Fruit fly (Drosophila melanogaster) whole organism, pupa: Measurements from ENCODE around the gene Octbeta1R.

Experiments used
- CG10348 ChIP-seq: fragments of 200-800 bp; sonication (Bioruptor generic); IDR thresholded peaks from 2 replicates; pipeline ENCODE4 v1.3.6; 2022; ENCODE audit warnings: missing biosample characterization, missing genetic modification characterization
- CG12605 ChIP-seq: fragments of 200-800 bp; sonication (Bioruptor generic); IDR thresholded peaks from 2 replicates; pipeline ENCODE4 v1.3.6; 2022; ENCODE audit warnings: missing biosample characterization, missing genetic modification characterization
- CG13204 ChIP-seq: fragments of 200-800 bp; sonication (Bioruptor generic); optimal IDR thresholded peaks from 2 replicates; lab custom pipeline; 2018; ENCODE audit warnings: missing biosample characterization, mild to moderate bottlenecking, missing genetic modification characterization, moderate library complexity
- CG14655 ChIP-seq: fragments of 200-800 bp; sonication (Bioruptor generic); optimal IDR thresholded peaks from 3 replicates; lab custom pipeline; 2017; ENCODE audit warnings: mild to moderate bottlenecking, missing biosample characterization, missing genetic modification reagents, missing genetic modification characterization
- CG15710 ChIP-seq: fragments of 200-800 bp; sonication (Bioruptor generic); optimal IDR thresholded peaks from 2 replicates; lab custom pipeline; 2018; ENCODE audit warnings: missing biosample characterization, mild to moderate bottlenecking, missing genetic modification characterization, moderate library complexity
- CG17806 ChIP-seq: fragments of 200-800 bp; sonication (Bioruptor generic); optimal IDR thresholded peaks from 2 replicates; lab custom pipeline; 2018; ENCODE audit warnings: missing biosample characterization, mild to moderate bottlenecking, missing genetic modification characterization, moderate library complexity
- CG32121 ChIP-seq: fragments of 200-800 bp; sonication (Bioruptor generic); IDR thresholded peaks from 2 replicates; pipeline ENCODE4 v1.3.6; 2022; ENCODE audit warnings: missing biosample characterization, missing genetic modification characterization
- CG34367 ChIP-seq: fragments of 200-800 bp; sonication (Bioruptor generic); optimal IDR thresholded peaks from 2 replicates; lab custom pipeline; 2018; ENCODE audit warnings: missing biosample characterization, mild to moderate bottlenecking, missing genetic modification characterization
- CG4496 ChIP-seq: fragments of 200-800 bp; sonication (Bioruptor generic); IDR thresholded peaks from 3 replicates; pipeline ENCODE4 v1.3.6; 2022; ENCODE audit warnings: missing biosample characterization, missing genetic modification characterization
- CG8159 ChIP-seq: fragments of 200-800 bp; sonication (Bioruptor generic); optimal IDR thresholded peaks from 3 replicates; lab custom pipeline; 2018; ENCODE audit warnings: missing biosample characterization, mild to moderate bottlenecking, missing genetic modification characterization, moderate library complexity
- CG8301 ChIP-seq: fragments of 200-800 bp; sonication (Bioruptor generic); optimal IDR thresholded peaks from 2 replicates; lab custom pipeline; 2018; ENCODE audit warnings: missing biosample characterization, mild to moderate bottlenecking, missing genetic modification characterization
- CG9948 ChIP-seq: fragments of 200-800 bp; sonication (Bioruptor generic); optimal IDR thresholded peaks from 2 replicates; lab custom pipeline; 2018; ENCODE audit warnings: missing biosample characterization, mild to moderate bottlenecking, missing genetic modification characterization, moderate library complexity
- D1 ChIP-seq: fragments of 200-800 bp; sonication (Bioruptor generic); optimal IDR thresholded peaks from 2 replicates; lab custom pipeline; 2018; ENCODE audit warnings: missing biosample characterization, mild to moderate bottlenecking, missing genetic modification characterization, moderate library complexity
- EcR ChIP-seq: fragments of 200-800 bp; sonication (Bioruptor generic); optimal IDR thresholded peaks from 3 replicates; lab custom pipeline; 2019; ENCODE audit warnings: missing biosample characterization, missing genetic modification characterization, mild to moderate bottlenecking, moderate library complexity, missing genetic modification reagents
- Ets98B ChIP-seq: fragments of 200-800 bp; sonication (Bioruptor generic); IDR thresholded peaks from 2 replicates; pipeline ENCODE4 v1.3.6; 2022; ENCODE audit warnings: missing biosample characterization, missing genetic modification characterization
- Pif1A ChIP-seq: fragments of 200-800 bp; sonication (Bioruptor generic); optimal IDR thresholded peaks from 3 replicates; lab custom pipeline; 2016; ENCODE audit warnings: missing biosample characterization, missing genetic modification characterization
- Pif1B ChIP-seq: fragments of 200-800 bp; sonication (Bioruptor generic); optimal IDR thresholded peaks from 3 replicates; lab custom pipeline; 2016; ENCODE audit warnings: missing biosample characterization, missing genetic modification characterization
- Snoo ChIP-seq: fragments of 200-800 bp; sonication (Bioruptor generic); optimal IDR thresholded peaks from 3 replicates; lab custom pipeline; 2017; ENCODE audit warnings: missing biosample characterization, mild to moderate bottlenecking, missing genetic modification characterization, inconsistent platforms
- fd96Ca ChIP-seq: fragments of 200-800 bp; sonication (Bioruptor generic); IDR thresholded peaks from 3 replicates; pipeline ENCODE4 v1.3.6; 2022; ENCODE audit warnings: missing biosample characterization, missing genetic modification characterization
- gl ChIP-seq: fragments of 200-800 bp; sonication (Bioruptor generic); optimal IDR thresholded peaks from 2 replicates; lab custom pipeline; 2018; ENCODE audit warnings: missing biosample characterization, mild to moderate bottlenecking, missing genetic modification characterization
- rn ChIP-seq: fragments of 200-800 bp; sonication (Bioruptor generic); IDR thresholded peaks from 2 replicates; pipeline ENCODE4 v1.3.6; 2022; ENCODE audit warnings: missing biosample characterization, missing genetic modification characterization

Octbeta1R gene

DNA sequence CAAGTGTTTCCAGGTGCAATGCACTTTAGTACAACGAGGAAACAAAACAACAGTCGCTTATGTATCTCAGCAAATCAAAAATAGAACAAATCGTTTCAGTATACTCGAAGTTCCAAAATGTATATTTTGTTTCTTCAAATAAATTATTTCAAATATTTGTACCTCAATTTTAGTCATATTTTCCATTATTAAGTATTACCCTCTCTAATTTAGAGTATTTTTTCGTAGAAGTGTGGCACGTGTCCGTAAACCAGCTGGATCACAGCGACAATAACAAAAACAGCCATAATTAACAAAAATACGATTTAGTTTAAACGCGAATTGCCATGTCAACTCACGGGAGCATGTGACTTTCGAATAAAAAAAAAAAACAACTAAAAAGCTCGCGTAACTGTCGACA is 21.7 kb downstream of the Octbeta1R start:
- TF ChIP-seq CG8301 (tag; lab: Kevin White, UChicago) = no peak
- TF ChIP-seq CG12605 (GFP tag; lab: Robert Waterston, UW) = no peak
- no peak for TF ChIP-seq CG14655
- TF ChIP-seq D1 (tag; lab: Kevin White, UChicago) = no peak
- no peak for TF ChIP-seq CG34367 (tag; lab: Kevin White, UChicago)
- no peak for TF ChIP-seq CG8159

DNA sequence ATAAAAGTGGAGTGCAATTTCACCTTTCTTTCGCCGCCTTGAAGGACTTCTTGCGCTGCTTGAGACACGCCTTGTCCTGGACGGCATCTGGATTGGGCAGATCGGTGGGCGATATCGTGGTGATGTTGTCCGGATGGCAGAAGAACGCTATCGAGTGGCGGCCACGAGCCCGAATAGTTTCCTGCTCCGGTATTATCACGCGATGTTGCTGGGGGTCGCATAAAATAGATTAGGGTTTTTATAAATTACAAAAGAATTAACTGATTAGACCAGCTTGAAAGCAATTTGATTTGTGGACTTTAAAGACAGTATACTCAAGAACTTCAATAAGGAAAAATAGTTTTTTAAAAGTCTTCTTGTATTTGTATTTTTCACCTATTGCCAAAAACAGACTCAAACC is 23.5 kb downstream of the Octbeta1R start:
- TF ChIP-seq CG15710 (tag; lab: Kevin White, UChicago) = no peak
- no peak for TF ChIP-seq CG8301 (tag; lab: Kevin White, UChicago)
- no peak for TF ChIP-seq CG14655
- TF ChIP-seq CG10348 (GFP tag; lab: Robert Waterston, UW) = no peak
- TF ChIP-seq gl (tag; lab: Kevin White, UChicago) = no peak
- no peak for TF ChIP-seq CG13204
- no peak for TF ChIP-seq Ets98B (GFP tag; lab: Robert Waterston, UW)
- no peak for TF ChIP-seq fd96Ca (GFP tag; lab: Robert Waterston, UW)
- no peak for TF ChIP-seq rn (GFP tag; lab: Robert Waterston, UW)
- no peak for TF ChIP-seq CG9948 (tag; lab: Kevin White, UChicago)
- no peak for TF ChIP-seq EcR
- TF ChIP-seq CG4496 (GFP tag; lab: Robert Waterston, UW) = no peak
- no peak for TF ChIP-seq D1 (tag; lab: Kevin White, UChicago)
- TF ChIP-seq CG12605 (GFP tag; lab: Robert Waterston, UW) = no peak
- TF ChIP-seq CG34367 (tag; lab: Kevin White, UChicago) = no peak
- no peak for TF ChIP-seq CG17806 (tag; lab: Kevin White, UChicago)
- no peak for TF ChIP-seq Pif1B (GFP tag; lab: Kevin White, UChicago)
- TF ChIP-seq CG32121 = no peak
- TF ChIP-seq Snoo (tag; lab: Kevin White, UChicago) = no peak
- no peak for TF ChIP-seq CG8159
- TF ChIP-seq, all 21 proteins: peak for 0

DNA sequence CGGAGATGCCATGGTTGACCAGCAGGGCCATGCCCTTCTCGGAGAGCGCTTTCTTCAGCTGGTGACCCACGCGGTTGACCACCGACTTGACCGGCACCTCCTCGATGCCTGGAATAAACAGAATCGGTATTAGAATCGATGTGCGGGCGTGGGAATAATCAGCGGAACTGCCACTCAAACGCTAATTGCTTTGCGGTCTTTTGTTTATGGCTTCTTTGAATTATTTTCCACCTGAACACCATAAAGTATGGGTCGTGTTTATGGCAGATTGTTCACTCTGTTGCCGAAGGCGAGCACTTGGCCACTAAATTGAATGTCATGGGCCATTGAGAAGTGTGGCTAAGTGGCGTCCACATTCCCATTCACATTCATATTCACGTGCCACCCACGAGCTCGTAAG is 25.0 kb downstream of the Octbeta1R start:
- TF ChIP-seq Snoo (tag; lab: Kevin White, UChicago) (no peak), fd96Ca (GFP tag; lab: Robert Waterston, UW) (no peak), EcR (no peak), CG32121 (no peak), gl (tag; lab: Kevin White, UChicago) (no peak)
- TF ChIP-seq, all 21 proteins: peak for 0

DNA sequence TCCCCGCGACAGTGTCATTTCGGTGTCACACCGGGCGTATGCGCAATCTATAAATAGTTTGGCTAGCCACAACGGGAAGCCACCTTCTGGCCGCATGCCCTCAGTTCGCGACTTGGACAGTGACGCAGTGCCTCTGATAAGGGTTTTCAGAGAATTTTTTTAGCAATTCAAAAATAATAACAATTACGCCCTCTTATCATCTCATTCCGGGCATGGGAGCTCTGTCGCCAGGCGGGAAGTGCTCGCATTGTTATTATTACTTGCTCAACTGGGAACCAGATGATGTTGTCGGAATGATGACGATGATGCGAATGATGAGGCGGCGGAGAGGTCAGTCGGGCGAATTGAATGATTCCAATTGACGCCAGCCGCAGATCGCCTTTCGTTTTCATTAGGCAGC is 25.8 kb downstream of the Octbeta1R start:
- TF ChIP-seq CG12605 (GFP tag; lab: Robert Waterston, UW) (no peak), CG34367 (tag; lab: Kevin White, UChicago) (no peak), fd96Ca (GFP tag; lab: Robert Waterston, UW) (no peak), EcR (no peak), rn (GFP tag; lab: Robert Waterston, UW) (no peak), Pif1A (GFP tag; lab: Kevin White, UChicago) (no peak), CG8159 (no peak), D1 (tag; lab: Kevin White, UChicago) (no peak), CG15710 (tag; lab: Kevin White, UChicago) (no peak), CG9948 (tag; lab: Kevin White, UChicago) (no peak), CG17806 (tag; lab: Kevin White, UChicago) (no peak), CG32121 (no peak), CG4496 (GFP tag; lab: Robert Waterston, UW) (no peak), Pif1B (GFP tag; lab: Kevin White, UChicago) (no peak)
- TF ChIP-seq, all 21 proteins: peak for 0

DNA sequence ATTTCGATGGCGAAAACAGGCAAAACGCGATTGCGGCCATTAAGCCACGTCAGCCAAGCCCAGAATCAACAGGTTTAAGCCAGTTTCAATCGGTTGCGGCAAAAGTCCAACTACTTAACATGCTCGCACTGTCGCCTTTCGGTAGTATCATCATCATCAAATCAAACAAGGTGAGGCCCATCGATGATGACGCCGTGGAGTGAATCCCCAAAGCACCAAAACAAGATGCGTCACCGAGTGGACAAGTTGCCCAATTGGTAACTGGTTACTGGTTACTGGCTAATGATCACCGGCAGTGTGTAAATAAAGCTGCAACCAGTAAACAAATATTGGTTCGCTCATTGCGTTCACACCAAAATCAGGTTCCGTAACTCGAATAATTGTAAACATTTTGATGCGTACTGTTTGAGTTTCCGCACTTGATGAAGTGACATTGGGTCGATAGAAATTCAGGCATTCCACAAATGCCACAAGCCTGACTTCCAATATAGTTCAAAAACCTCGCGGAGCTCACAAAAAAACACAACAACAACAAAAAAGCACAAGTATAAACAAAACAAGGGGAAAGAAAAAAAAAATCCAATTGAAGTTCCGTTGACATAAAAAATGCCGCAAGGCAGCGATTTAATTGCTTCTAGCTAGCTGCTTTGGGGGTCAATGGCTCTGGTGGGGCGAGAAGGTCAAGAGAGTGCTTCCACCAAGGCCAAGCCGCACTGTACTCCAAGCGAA is 27.5 kb downstream of the Octbeta1R start:
- TF ChIP-seq CG17806 (tag; lab: Kevin White, UChicago) (no peak), Pif1B (GFP tag; lab: Kevin White, UChicago) (no peak), Snoo (tag; lab: Kevin White, UChicago) (no peak), CG8301 (tag; lab: Kevin White, UChicago) (no peak), CG13204 (no peak), Pif1A (GFP tag; lab: Kevin White, UChicago) (no peak), D1 (tag; lab: Kevin White, UChicago) (no peak), EcR (peak; percentile 91)

DNA sequence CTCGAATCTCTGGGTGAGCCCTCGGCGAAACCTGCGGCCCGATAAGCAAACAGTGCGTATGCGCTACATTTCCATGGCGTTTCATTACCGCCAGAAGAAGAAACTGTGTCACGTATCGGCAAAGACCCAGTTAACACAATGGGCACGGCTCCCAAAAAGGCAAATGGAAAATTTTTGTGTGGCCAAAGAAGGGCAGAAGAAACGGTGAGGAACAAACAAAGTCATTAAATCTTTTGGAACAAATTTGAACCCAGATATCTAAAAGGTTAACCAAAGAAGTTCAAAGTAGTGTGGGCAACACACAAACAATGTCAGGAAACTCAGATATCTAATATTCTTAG is 28.0 kb downstream of the Octbeta1R start:
- no peak for TF ChIP-seq fd96Ca (GFP tag; lab: Robert Waterston, UW)
- TF ChIP-seq CG34367 (tag; lab: Kevin White, UChicago) = no peak
- TF ChIP-seq CG9948 (tag; lab: Kevin White, UChicago) = no peak
- TF ChIP-seq EcR = no peak
- TF ChIP-seq CG10348 (GFP tag; lab: Robert Waterston, UW) = no peak
- TF ChIP-seq CG8159 = no peak
- no peak for TF ChIP-seq CG32121
- TF ChIP-seq Pif1A (GFP tag; lab: Kevin White, UChicago) = no peak
- no peak for TF ChIP-seq CG15710 (tag; lab: Kevin White, UChicago)
- no peak for TF ChIP-seq Ets98B (GFP tag; lab: Robert Waterston, UW)
- no peak for TF ChIP-seq CG4496 (GFP tag; lab: Robert Waterston, UW)
- TF ChIP-seq D1 (tag; lab: Kevin White, UChicago) = no peak
- TF ChIP-seq rn (GFP tag; lab: Robert Waterston, UW) = no peak
- TF ChIP-seq CG13204 = no peak
- no peak for TF ChIP-seq CG14655
- no peak for TF ChIP-seq Snoo (tag; lab: Kevin White, UChicago)
- TF ChIP-seq CG8301 (tag; lab: Kevin White, UChicago) = no peak
- TF ChIP-seq gl (tag; lab: Kevin White, UChicago) = no peak
